Worm (Caenorhabditis elegans) whole organism, L1 larva: ENCODE results near the gene F23H12.7.
"Not testable (repeated sequence)": the region's sequence is repeated elsewhere in the genome, so short reads cannot be mapped to it uniquely, and the experiment has no call there.

Source experiments
- ama-1 ChIP-seq: fragments of 150-350 bp; optimal IDR thresholded peaks from 2 replicates; lab custom pipeline; 2014
- lir-3 ChIP-seq: sonication (generic microtip); optimal IDR thresholded peaks from 2 replicates; lab custom pipeline; 2016; ENCODE audit warnings: mild to moderate bottlenecking, missing genetic modification characterization, moderate library complexity, missing compliant biosample characterization; ENCODE audit not compliant: poor library complexity
- nhr-12 ChIP-seq: sonication (generic microtip); optimal IDR thresholded peaks from 2 replicates; lab custom pipeline; 2017; ENCODE audit warnings: missing biosample characterization, missing genetic modification characterization
- nhr-20 ChIP-seq: sonication (generic microtip); optimal IDR thresholded peaks from 2 replicates; lab custom pipeline; 2016; ENCODE audit warnings: mild to moderate bottlenecking, missing genetic modification characterization, missing compliant biosample characterization

DNA sequence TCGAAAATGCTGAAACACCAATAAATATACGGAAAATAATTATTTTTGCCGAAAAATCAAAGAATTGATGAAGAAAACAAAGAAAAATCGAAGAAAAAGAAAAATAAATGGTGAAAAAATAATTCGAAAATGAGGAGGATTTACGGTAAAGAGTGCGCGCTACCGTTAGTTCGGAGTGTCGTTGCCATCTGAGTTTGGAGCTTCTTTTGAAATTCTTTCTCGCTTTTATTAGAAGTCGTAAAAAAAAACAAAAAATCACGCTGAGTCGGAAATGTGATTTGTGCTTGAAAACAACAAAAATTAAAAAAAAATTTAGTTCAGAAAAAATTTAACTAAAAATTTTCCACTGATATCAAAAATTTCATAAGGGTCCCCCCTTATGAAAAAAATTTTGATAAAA is 2.8 kb downstream of the F23H12.7 start, which contains the start of gene F23H12.10:
- not testable (repeated sequence) for TF ChIP-seq nhr-12; nhr-20 (tag; lab: Kevin White, UChicago); lir-3 (tag; lab: Kevin White, UChicago); ama-1
